Worm (Caenorhabditis elegans): ENCODE results near the gene T26H5.4.

T26H5.4 gene

DNA sequence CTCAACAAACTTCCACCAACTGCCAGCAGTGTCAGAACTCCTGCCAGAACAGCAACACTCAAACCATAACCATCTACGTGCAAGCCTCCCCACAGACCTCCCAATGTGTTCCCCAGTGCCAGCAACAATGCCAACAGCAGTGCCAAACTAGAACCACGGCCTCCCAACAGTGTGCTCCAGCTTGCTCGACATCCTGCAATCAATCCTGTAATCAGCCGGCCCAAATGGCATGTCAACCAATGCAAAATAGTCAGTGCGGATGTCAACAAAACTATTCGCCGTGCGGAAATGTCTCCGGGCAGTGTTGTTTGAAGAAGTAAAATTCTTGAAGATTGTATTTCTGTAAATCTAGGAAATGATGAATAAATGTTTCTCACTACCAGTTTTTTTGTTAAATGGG lies 18.2 kb upstream of the T26H5.4 start:
- TF ChIP-seq ceh-2 (tag; optimal IDR thresholded peaks at IDR 0.05) (no peak), F13H6.1 (tag; optimal IDR thresholded peaks at IDR 0.05) (no peak), elt-4 (tag; optimal IDR thresholded peaks at IDR 0.05) (no peak), ceh-24 (tag; optimal IDR thresholded peaks at IDR 0.05) (no peak), dmd-4 (tag; optimal IDR thresholded peaks at IDR 0.05; ENCODE audit: borderline replicate concordance) (no peak), tbx-2 (tag; optimal IDR thresholded peaks at IDR 0.05) (no peak), hlh-15 (tag; optimal IDR thresholded peaks at IDR 0.05) (no peak), hlh-13 (GFP tag; optimal IDR thresholded peaks at IDR 0.05) (no peak), pax-1 (tag; optimal IDR thresholded peaks at IDR 0.05) (no peak), rnt-1 (tag; optimal IDR thresholded peaks at IDR 0.05) (no peak), ahr-1 (tag; optimal IDR thresholded peaks at IDR 0.05) (no peak), nfya-1 (tag; optimal IDR thresholded peaks at IDR 0.05) (no peak), ama-1 (optimal IDR thresholded peaks at IDR 0.05) (no peak), unc-3 (GFP tag; conservative IDR thresholded peaks at IDR 0.05) (no peak), unc-3 (tag; optimal IDR thresholded peaks at IDR 0.05) (no peak), Y22D7AL.16 (tag; optimal IDR thresholded peaks at IDR 0.05) (no peak), ceh-34 (tag; optimal IDR thresholded peaks at IDR 0.05) (no peak), ceh-31 (tag; optimal IDR thresholded peaks at IDR 0.05) (no peak), hlh-6 (tag; optimal IDR thresholded peaks at IDR 0.05) (no peak)

DNA sequence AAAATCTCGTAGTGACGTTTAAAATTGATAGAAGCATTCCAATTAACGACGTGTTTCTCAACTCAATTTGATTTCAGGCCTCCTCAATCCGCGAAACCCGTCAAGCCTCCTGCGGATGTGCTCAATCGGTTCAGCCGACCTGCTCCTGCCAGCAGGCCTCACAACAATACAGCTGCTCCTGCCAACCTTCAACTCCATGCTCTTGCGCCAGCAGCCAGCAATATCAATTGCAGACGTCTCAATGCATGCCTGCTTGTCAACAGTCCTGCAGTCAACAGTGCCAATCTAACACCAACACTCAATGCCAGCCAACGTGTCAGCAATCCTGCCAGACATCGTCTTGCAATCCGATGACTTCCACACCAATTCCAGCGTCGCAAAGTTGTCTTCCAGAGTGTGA lies 17.5 kb upstream of the T26H5.4 start:
- no peak for TF ChIP-seq pqm-1 (tag; optimal IDR thresholded peaks at IDR 0.05)
- no peak for TF ChIP-seq ceh-24 (tag; optimal IDR thresholded peaks at IDR 0.05)
- TF ChIP-seq C38D4.7 (GFP tag; optimal IDR thresholded peaks at IDR 0.05) = no peak
- no peak for TF ChIP-seq ceh-9 (tag; optimal IDR thresholded peaks at IDR 0.05)
- TF ChIP-seq nhr-11 (tag; optimal IDR thresholded peaks at IDR 0.05) = no peak
- no peak for TF ChIP-seq T23F11.4 (GFP tag; optimal IDR thresholded peaks at IDR 0.05)
- TF ChIP-seq ceh-22 (tag; optimal IDR thresholded peaks at IDR 0.05) = no peak
- TF ChIP-seq Y22D7AL.16 (tag; optimal IDR thresholded peaks at IDR 0.05) = no peak
- TF ChIP-seq fkh-6 (tag; optimal IDR thresholded peaks at IDR 0.05) = no peak
- TF ChIP-seq odd-2 (tag; optimal IDR thresholded peaks at IDR 0.05) = no peak
- no peak for TF ChIP-seq unc-55 (GFP tag; optimal IDR thresholded peaks at IDR 0.05)
- no peak for TF ChIP-seq ceh-18 (tag; optimal IDR thresholded peaks at IDR 0.05)
- no peak for TF ChIP-seq ceh-48 (tag; optimal IDR thresholded peaks at IDR 0.05)
- no peak for TF ChIP-seq K02D7.2 (tag; optimal IDR thresholded peaks at IDR 0.05)
- TF ChIP-seq ceh-45 (GFP tag; IDR thresholded peaks at IDR 0.05) = no peak
- no peak for TF ChIP-seq rnt-1 (tag; optimal IDR thresholded peaks at IDR 0.05)
- no peak for TF ChIP-seq K09A11.1 (tag; optimal IDR thresholded peaks at IDR 0.05; ENCODE audit: insufficient read depth)

DNA sequence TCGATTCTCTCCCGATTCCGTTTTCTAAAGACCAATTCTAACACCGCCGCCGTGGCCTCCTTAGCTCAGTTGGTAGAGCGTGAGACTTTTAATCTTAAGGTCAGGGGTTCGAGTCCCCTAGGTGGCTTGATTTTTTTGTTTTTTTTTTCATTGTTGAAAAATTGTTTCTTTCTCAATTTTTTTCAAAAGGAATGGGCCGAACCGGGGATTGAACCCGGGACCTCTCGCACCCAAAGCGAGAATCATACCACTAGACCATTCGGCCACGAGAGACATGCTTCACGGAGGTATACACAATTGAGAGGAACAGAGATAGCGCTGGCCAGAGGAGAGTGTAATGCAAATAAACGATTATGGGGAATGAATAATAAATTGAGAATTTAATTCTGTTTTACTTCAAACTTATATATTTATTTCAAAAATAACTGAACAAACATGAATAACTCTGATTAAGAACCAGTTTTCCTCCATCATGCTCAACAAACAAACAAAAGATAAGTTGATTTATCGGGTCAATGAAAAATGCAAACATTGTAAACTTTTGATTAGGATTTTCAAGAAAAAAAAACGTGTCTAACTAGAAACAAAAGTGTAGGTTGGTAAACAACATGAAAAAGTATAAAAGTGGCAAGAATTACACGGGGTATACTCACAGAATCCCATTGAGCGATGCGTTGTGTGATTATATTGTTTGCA lies 16.7 kb upstream of the T26H5.4 start, which contains the start of gene pqn-71:
pqn-71 (plus strand) TSS at position 646 of the 696 bp plus-strand sequence.
- TF ChIP-seq unc-55 (GFP tag; optimal IDR thresholded peaks at IDR 0.05) = no peak
- peak; percentile 39 for TF ChIP-seq hlh-8 (tag; optimal IDR thresholded peaks at IDR 0.05)
- peak; percentile 47 for TF ChIP-seq eyg-1 (tag; optimal IDR thresholded peaks at IDR 0.05)
- TF ChIP-seq gmeb-2 (tag; optimal IDR thresholded peaks at IDR 0.05) = peak; percentile 86
- peak; percentile 80 for TF ChIP-seq sdc-2 (tag; optimal IDR thresholded peaks at IDR 0.05)
- peak; percentile 86 for TF ChIP-seq hlh-6 (tag; optimal IDR thresholded peaks at IDR 0.05)
- peak; percentile 86 for TF ChIP-seq ceh-34 (tag; optimal IDR thresholded peaks at IDR 0.05)
- peak; percentile 47 for TF ChIP-seq hlh-30 (tag; optimal IDR thresholded peaks at IDR 0.05; ENCODE audit: insufficient read depth)
- peak; percentile 71 for TF ChIP-seq npax-4 (tag; optimal IDR thresholded peaks at IDR 0.05)
- peak; percentile 86 for TF ChIP-seq Y22D7AL.16 (tag; optimal IDR thresholded peaks at IDR 0.05)
- no peak for TF ChIP-seq ama-1 (optimal IDR thresholded peaks at IDR 0.05)
- peak; percentile 93 for TF ChIP-seq dmd-4 (tag; optimal IDR thresholded peaks at IDR 0.05; ENCODE audit: borderline replicate concordance)
- TF ChIP-seq tbx-2 (tag; optimal IDR thresholded peaks at IDR 0.05) = peak; percentile 82
- peak; percentile 90 for TF ChIP-seq madf-2 (tag; optimal IDR thresholded peaks at IDR 0.05)
- peak; percentile 61 for TF ChIP-seq tbx-7 (tag; optimal IDR thresholded peaks at IDR 0.05)
- no peak for TF ChIP-seq odd-2 (tag; optimal IDR thresholded peaks at IDR 0.05)
- TF ChIP-seq mec-3 (tag; optimal IDR thresholded peaks at IDR 0.05; ENCODE audit: borderline replicate concordance) = no peak
- peak; percentile 73 for TF ChIP-seq K09A11.1 (tag; optimal IDR thresholded peaks at IDR 0.05; ENCODE audit: insufficient read depth)
- peak; percentile 83 for TF ChIP-seq fkh-6 (tag; optimal IDR thresholded peaks at IDR 0.05)
- TF ChIP-seq zip-5 (tag; optimal IDR thresholded peaks at IDR 0.05) = peak; percentile 50
- TF ChIP-seq nhr-232 (tag; optimal IDR thresholded peaks at IDR 0.05) = peak; percentile 79
- TF ChIP-seq hlh-15 (tag; optimal IDR thresholded peaks at IDR 0.05) = peak; percentile 69
- peak; percentile 67 for TF ChIP-seq hlh-13 (GFP tag; optimal IDR thresholded peaks at IDR 0.05)
- TF ChIP-seq ceh-30 (tag; optimal IDR thresholded peaks at IDR 0.05) = peak; percentile 60
- TF ChIP-seq ztf-16 (tag; optimal IDR thresholded peaks at IDR 0.05) = peak; percentile 71
- TF ChIP-seq ceh-22 (tag; optimal IDR thresholded peaks at IDR 0.05) = no peak
- peak; percentile 89 for TF ChIP-seq ceh-14 (tag; optimal IDR thresholded peaks at IDR 0.05)
- peak; percentile 73 for TF ChIP-seq ceh-45 (GFP tag; IDR thresholded peaks at IDR 0.05)
- TF ChIP-seq pax-1 (tag; optimal IDR thresholded peaks at IDR 0.05) = no peak
- TF ChIP-seq C08G9.2 (tag; optimal IDR thresholded peaks at IDR 0.05) = peak; percentile 79

Data from whole organism, late embryonic.